Worm (Caenorhabditis elegans) whole organism, young adult: Measurements from ENCODE around the gene fkb-1.
A peak's percentile ranks its signal among the peaks of the same experiment; 100 is the strongest.

ENCODE experiments used
- B0019.2 ChIP-seq: fragments of 200-800 bp; sonication (Bioruptor generic); conservative IDR thresholded peaks from 2 replicates; pipeline ENCODE4 v1.3.6; 2022; ENCODE audit warnings: missing genetic modification reagents, missing genetic modification characterization, missing compliant biosample characterization
- B0261.1 ChIP-seq: sonication (generic microtip); optimal IDR thresholded peaks from 2 replicates; lab custom pipeline; 2016; ENCODE audit warnings: mild to moderate bottlenecking, missing genetic modification characterization, moderate library complexity, missing compliant biosample characterization
- C06A6.2 ChIP-seq: fragments of 200-800 bp; sonication (Bioruptor generic); conservative IDR thresholded peaks from 2 replicates; pipeline ENCODE4 v1.3.6; 2022; ENCODE audit warnings: missing genetic modification characterization, missing compliant biosample characterization
- C17E4.6 ChIP-seq: fragments of 200-800 bp; sonication (Bioruptor generic); IDR thresholded peaks from 2 replicates; pipeline ENCODE4 v1.3.6; 2022; ENCODE audit warnings: missing genetic modification reagents, missing genetic modification characterization, missing compliant biosample characterization
- F55B11.4 ChIP-seq: sonication (generic microtip); optimal IDR thresholded peaks from 2 replicates; lab custom pipeline; 2016; ENCODE audit warnings: missing compliant biosample characterization, missing genetic modification characterization, borderline replicate concordance; ENCODE audit not compliant: insufficient read depth
- K11D2.4 ChIP-seq: fragments of 200-800 bp; sonication (Bioruptor generic); IDR thresholded peaks from 2 replicates; pipeline ENCODE4 v1.3.6; 2022; ENCODE audit warnings: missing genetic modification reagents, missing genetic modification characterization, missing compliant biosample characterization
- Y53G8AR.9 ChIP-seq: fragments of 200-800 bp; sonication (Bioruptor generic); conservative IDR thresholded peaks from 2 replicates; pipeline ENCODE4 v1.3.6; 2022; ENCODE audit warnings: missing genetic modification reagents, missing genetic modification characterization, missing compliant biosample characterization
- Y56A3A.18 ChIP-seq: fragments of 200-800 bp; sonication (Bioruptor generic); IDR thresholded peaks from 2 replicates; pipeline ENCODE4 v1.3.6; 2022; ENCODE audit warnings: missing genetic modification reagents, missing genetic modification characterization, missing compliant biosample characterization
- Y67H2A.10 ChIP-seq: fragments of 200-800 bp; sonication (Bioruptor generic); conservative IDR thresholded peaks from 2 replicates; pipeline ENCODE4 v1.3.6; 2022; ENCODE audit warnings: missing genetic modification reagents, missing genetic modification characterization, missing compliant biosample characterization
- ama-1 ChIP-seq, 3 experiments: fragments of 150-350 bp in 1 of 3; sonication (generic microtip) in 2 of 3; optimal IDR thresholded peaks; 2 replicates each; lab custom pipeline; 2014 to 2018; ENCODE audit warnings: missing biosample characterization in 2 of 3, missing genetic modification characterization in 2 of 3, missing genetic modification reagents in 2 of 3
- atf-7 ChIP-seq: sonication (generic microtip); optimal IDR thresholded peaks from 2 replicates; lab custom pipeline; 2017; ENCODE audit warnings: mild to moderate bottlenecking, missing genetic modification characterization, missing compliant biosample characterization
- ccch-3 ChIP-seq: fragments of 200-800 bp; sonication (Bioruptor generic); optimal IDR thresholded peaks from 2 replicates; lab custom pipeline; 2018; ENCODE audit warnings: mild to moderate bottlenecking, missing genetic modification characterization, missing compliant biosample characterization
- ceh-100 ChIP-seq: fragments of 200-800 bp; sonication (Bioruptor generic); IDR thresholded peaks from 2 replicates; pipeline ENCODE4 v1.3.6; 2022; ENCODE audit warnings: missing genetic modification reagents, missing genetic modification characterization, missing compliant biosample characterization
- ceh-27 ChIP-seq: fragments of 200-800 bp; sonication (Bioruptor generic); optimal IDR thresholded peaks from 2 replicates; lab custom pipeline; 2018; ENCODE audit warnings: mild to moderate bottlenecking, missing genetic modification characterization, moderate library complexity, missing compliant biosample characterization
- ceh-91 ChIP-seq: fragments of 200-800 bp; sonication (Bioruptor generic); IDR thresholded peaks from 2 replicates; pipeline ENCODE4 v1.3.6; 2022; ENCODE audit warnings: missing genetic modification reagents, missing genetic modification characterization, missing compliant biosample characterization
- dox-1 ChIP-seq: fragments of 200-800 bp; sonication (Bioruptor generic); IDR thresholded peaks from 2 replicates; pipeline ENCODE4 v1.3.6; 2022; ENCODE audit warnings: missing genetic modification reagents, missing genetic modification characterization, missing compliant biosample characterization
- egrh-3 ChIP-seq: fragments of 200-800 bp; sonication (Bioruptor generic); IDR thresholded peaks from 2 replicates; pipeline ENCODE4 v1.3.6; 2022; ENCODE audit warnings: missing genetic modification reagents, missing genetic modification characterization, missing compliant biosample characterization
- ets-4 ChIP-seq: fragments of 200-800 bp; sonication (Bioruptor generic); optimal IDR thresholded peaks from 2 replicates; lab custom pipeline; 2018; ENCODE audit warnings: mild to moderate bottlenecking, missing genetic modification characterization, missing compliant biosample characterization
- hmg-1.2 ChIP-seq: fragments of 200-800 bp; sonication (Bioruptor generic); IDR thresholded peaks from 2 replicates; pipeline ENCODE4 v1.3.6; 2022; ENCODE audit warnings: missing genetic modification reagents, missing genetic modification characterization, missing compliant biosample characterization
- hmg-20 ChIP-seq: fragments of 200-800 bp; sonication (Bioruptor generic); IDR thresholded peaks from 2 replicates; pipeline ENCODE4 v1.3.6; 2022; ENCODE audit warnings: missing genetic modification reagents, missing genetic modification characterization, missing compliant biosample characterization
- hsf-1 ChIP-seq: fragments of 200-800 bp; sonication (Bioruptor generic); IDR thresholded peaks from 2 replicates; pipeline ENCODE4 v1.3.6; 2022; ENCODE audit warnings: missing genetic modification reagents, missing genetic modification characterization, missing compliant biosample characterization
- let-526 ChIP-seq: fragments of 200-800 bp; sonication (Bioruptor generic); IDR thresholded peaks from 2 replicates; pipeline ENCODE4 v1.3.6; 2022; ENCODE audit warnings: missing genetic modification reagents, missing genetic modification characterization, missing compliant biosample characterization
- let-607 ChIP-seq, 2 experiments: fragments of 200-800 bp in 1 of 2; sonication (Bioruptor generic) in 1 of 2; sonication (generic microtip) in 1 of 2; optimal IDR thresholded peaks; 2 replicates each; lab custom pipeline; 2016 to 2018; ENCODE audit warnings: mild to moderate bottlenecking in 2 of 2, missing compliant biosample characterization in 2 of 2, missing genetic modification characterization in 2 of 2, moderate library complexity in 2 of 2, missing genotype in 1 of 2
- lin-26 ChIP-seq: fragments of 200-800 bp; sonication (Bioruptor generic); IDR thresholded peaks from 2 replicates; pipeline ENCODE4 v1.3.6; 2022; ENCODE audit warnings: missing genetic modification reagents, missing genetic modification characterization, missing compliant biosample characterization
- lin-40 ChIP-seq: sonication (generic microtip); optimal IDR thresholded peaks from 2 replicates; lab custom pipeline; 2016; ENCODE audit warnings: missing genetic modification characterization, mild to moderate bottlenecking, missing compliant biosample characterization, missing genotype, missing genetic modification reagents
- lir-1 ChIP-seq: fragments of 200-800 bp; sonication (Bioruptor generic); conservative IDR thresholded peaks from 2 replicates; pipeline ENCODE4 v1.3.6; 2022; ENCODE audit warnings: missing genetic modification reagents, missing genetic modification characterization, missing compliant biosample characterization
- madf-10 ChIP-seq: sonication (generic microtip); optimal IDR thresholded peaks from 2 replicates; lab custom pipeline; 2016; ENCODE audit warnings: mild to moderate bottlenecking, missing genetic modification characterization, missing compliant biosample characterization
- madf-3 ChIP-seq: fragments of 200-800 bp; sonication (Bioruptor generic); IDR thresholded peaks from 2 replicates; pipeline ENCODE4 v1.3.6; 2022; ENCODE audit warnings: missing genetic modification reagents, missing genetic modification characterization, missing compliant biosample characterization
- mcd-1 ChIP-seq: fragments of 200-800 bp; sonication (Bioruptor generic); IDR thresholded peaks from 2 replicates; pipeline ENCODE4 v1.3.6; 2022; ENCODE audit warnings: missing genetic modification reagents, missing genetic modification characterization, missing compliant biosample characterization
- mxl-1 ChIP-seq: sonication (generic microtip); optimal IDR thresholded peaks from 2 replicates; lab custom pipeline; 2016; ENCODE audit warnings: missing genetic modification characterization, missing compliant biosample characterization
- nfya-1 ChIP-seq: sonication (generic microtip); optimal IDR thresholded peaks from 2 replicates; lab custom pipeline; 2017; ENCODE audit warnings: antibody characterized with exemption, missing compliant biosample characterization, missing genetic modification characterization, borderline replicate concordance; ENCODE audit not compliant: insufficient read depth
- nfyb-1 ChIP-seq: fragments of 200-800 bp; sonication (Bioruptor generic); IDR thresholded peaks from 2 replicates; pipeline ENCODE4 v1.3.6; 2022; ENCODE audit warnings: missing genetic modification reagents, missing genetic modification characterization, missing compliant biosample characterization
- nhr-120 ChIP-seq: fragments of 200-800 bp; sonication (Bioruptor generic); IDR thresholded peaks from 2 replicates; pipeline ENCODE4 v1.3.6; 2022; ENCODE audit warnings: missing genetic modification characterization, missing compliant biosample characterization
- nhr-179 ChIP-seq: sonication (generic microtip); optimal IDR thresholded peaks from 2 replicates; lab custom pipeline; 2016; ENCODE audit warnings: mild to moderate bottlenecking, missing genetic modification characterization, missing compliant biosample characterization
- nhr-80 ChIP-seq: sonication (generic microtip); optimal IDR thresholded peaks from 2 replicates; lab custom pipeline; 2016; ENCODE audit warnings: missing genetic modification characterization, missing compliant biosample characterization
- pbrm-1 ChIP-seq: fragments of 200-800 bp; sonication (Bioruptor generic); IDR thresholded peaks from 2 replicates; pipeline ENCODE4 v1.3.6; 2022; ENCODE audit warnings: missing genetic modification reagents, missing genetic modification characterization, missing compliant biosample characterization
- repo-1 ChIP-seq: sonication (generic microtip); optimal IDR thresholded peaks from 2 replicates; lab custom pipeline; 2017; ENCODE audit warnings: mild to moderate bottlenecking, missing genetic modification characterization, missing compliant biosample characterization
- rpc-1 ChIP-seq, 2 experiments: fragments of 150-350 bp in 1 of 2; sonication (generic microtip) in 1 of 2; optimal IDR thresholded peaks; 2 replicates each; lab custom pipeline; 2014 to 2018; ENCODE audit warnings: missing biosample characterization in 1 of 2, missing genetic modification characterization in 1 of 2, missing genetic modification reagents in 1 of 2, missing genotype in 1 of 2
- snpc-3.4 ChIP-seq: sonication (generic microtip); optimal IDR thresholded peaks from 2 replicates; lab custom pipeline; 2017; ENCODE audit warnings: missing genetic modification characterization, mild to moderate bottlenecking, missing compliant biosample characterization, antibody characterized with exemption, moderate library complexity, missing genotype, missing genetic modification reagents
- tbp1 ChIP-seq: fragments of 200-800 bp; sonication (Bioruptor generic); optimal IDR thresholded peaks from 2 replicates; lab custom pipeline; 2018; ENCODE audit warnings: mild to moderate bottlenecking, missing genetic modification characterization, missing compliant biosample characterization
- tlf-1 ChIP-seq: fragments of 200-800 bp; sonication (Bioruptor generic); optimal IDR thresholded peaks from 2 replicates; lab custom pipeline; 2018; ENCODE audit warnings: mild to moderate bottlenecking, missing genetic modification characterization, missing compliant biosample characterization
- xnd-1 ChIP-seq: sonication (generic microtip); optimal IDR thresholded peaks from 2 replicates; lab custom pipeline; 2016; ENCODE audit warnings: missing genotype, missing genetic modification reagents, missing genetic modification characterization, missing compliant biosample characterization
- ztf-18 ChIP-seq: sonication (generic microtip); optimal IDR thresholded peaks from 2 replicates; lab custom pipeline; 2016; ENCODE audit warnings: missing genotype, mild to moderate bottlenecking, missing genetic modification characterization, missing compliant biosample characterization
- ztf-22 ChIP-seq: fragments of 200-800 bp; sonication (Bioruptor generic); optimal IDR thresholded peaks from 2 replicates; lab custom pipeline; 2018; ENCODE audit warnings: mild to moderate bottlenecking, missing genetic modification characterization, moderate library complexity, missing compliant biosample characterization
- ztf-28 ChIP-seq: fragments of 200-800 bp; sonication (Bioruptor generic); IDR thresholded peaks from 2 replicates; pipeline ENCODE4 v1.3.6; 2022; ENCODE audit warnings: missing genetic modification reagents, missing genetic modification characterization, missing compliant biosample characterization
- ztf-6 ChIP-seq: fragments of 200-800 bp; sonication (Bioruptor generic); IDR thresholded peaks from 2 replicates; pipeline ENCODE4 v1.3.6; 2022; ENCODE audit warnings: missing genetic modification reagents, missing genetic modification characterization, missing compliant biosample characterization

fkb-1 gene

ce11 chrIV:11026648-11027047 is 9.7 kb upstream of the fkb-1 start:
- TF ChIP-seq hsf-1 (GFP tag; lab: Robert Waterston, UW) (peak; percentile 13; the same call in 1 of the 2 replicates), F55B11.4 (tag; lab: Kevin White, UChicago) (no peak), repo-1 (tag; lab: Kevin White, UChicago) (no peak), ets-4 (peak; percentile 29), ceh-100 (GFP tag; lab: Robert Waterston, UW) (no peak), nhr-120 (no peak), lin-40 (no peak), madf-3 (GFP tag; lab: Robert Waterston, UW) (0 out of 2 replicates have a peak, but pooled peaks have one; percentile 6), nfyb-1 (peak; percentile 74), ceh-27 (GFP tag; lab: Kevin White, UChicago) (peak; percentile 17), C17E4.6 (GFP tag; lab: Robert Waterston, UW) (no peak), ztf-18 (no peak), hmg-1.2 (0 out of 2 replicates have a peak, but pooled peaks have one; percentile 5), B0261.1 (tag; lab: Kevin White, UChicago) (no peak), ztf-28 (GFP tag; lab: Robert Waterston, UW) (no peak), nhr-179 (tag; lab: Kevin White, UChicago) (no peak), lir-1 (GFP tag; lab: Robert Waterston, UW) (no peak)

ce11 chrIV:11027560-11027959 is 8.8 kb upstream of the fkb-1 start:
- peak; percentile 46; the same call in 1 of the 2 replicates for TF ChIP-seq mcd-1 (GFP tag; lab: Robert Waterston, UW)
- TF ChIP-seq let-607 (tag; optimal IDR thresholded peaks at IDR 0.05; lab: Kevin White, UChicago), result peak; percentile 96 to 98
- no peak for TF ChIP-seq B0019.2 (GFP tag; lab: Robert Waterston, UW)
- TF ChIP-seq hmg-20, result no peak
- no peak for TF ChIP-seq pbrm-1 (GFP tag; lab: Robert Waterston, UW)
- TF ChIP-seq atf-7 (tag; lab: Kevin White, UChicago), result peak; percentile 53
- TF ChIP-seq xnd-1 (tag; lab: Kevin White, UChicago), result no peak
- TF ChIP-seq ama-1 (optimal IDR thresholded peaks at IDR 0.05; lab: Kevin White, UChicago), result peak; percentile 45
- TF ChIP-seq ama-1 (GFP tag; optimal IDR thresholded peaks at IDR 0.05; lab: Kevin White, UChicago), result no peak
- no peak for TF ChIP-seq ztf-6 (GFP tag; lab: Robert Waterston, UW)
- peak; percentile 20 for TF ChIP-seq repo-1 (tag; lab: Kevin White, UChicago)
- TF ChIP-seq nhr-179 (tag; lab: Kevin White, UChicago), result no peak
- no peak for TF ChIP-seq C06A6.2 (GFP tag; lab: Robert Waterston, UW)
- TF ChIP-seq ccch-3 (GFP tag; lab: Kevin White, UChicago), result no peak
- peak; percentile 29 for TF ChIP-seq ztf-18
- peak; percentile 88 for TF ChIP-seq nhr-80
- no peak for TF ChIP-seq K11D2.4 (GFP tag; lab: Robert Waterston, UW)
- no peak for TF ChIP-seq mxl-1 (tag; lab: Kevin White, UChicago)
- peak; percentile 81 for TF ChIP-seq ztf-22
- no peak for TF ChIP-seq egrh-3
- 0 out of 2 replicates have a peak, but pooled peaks have one; percentile 21 for TF ChIP-seq Y53G8AR.9 (GFP tag; lab: Robert Waterston, UW)
- no peak for TF ChIP-seq lir-1 (GFP tag; lab: Robert Waterston, UW)
- TF ChIP-seq ceh-91 (GFP tag; lab: Robert Waterston, UW), result no peak
- peak; percentile 90 for TF ChIP-seq hsf-1 (GFP tag; lab: Robert Waterston, UW)
- TF ChIP-seq lin-26 (GFP tag; lab: Robert Waterston, UW), result no peak
- no peak for TF ChIP-seq nfya-1
- TF ChIP-seq dox-1 (GFP tag; lab: Robert Waterston, UW), result peak; percentile 49; the same call in 1 of the 2 replicates
- TF ChIP-seq let-526, result peak; percentile 53; the same call in 1 of the 2 replicates
- TF ChIP-seq madf-10 (tag; lab: Kevin White, UChicago), result peak; percentile 67
- 0 out of 2 replicates have a peak, but pooled peaks have one; percentile 28 for TF ChIP-seq Y56A3A.18 (GFP tag; lab: Robert Waterston, UW)
- TF ChIP-seq tlf-1 (GFP tag; lab: Kevin White, UChicago), result peak; percentile 42
- TF ChIP-seq Y67H2A.10, result no peak
- peak; percentile 5 for TF ChIP-seq rpc-1 (optimal IDR thresholded peaks at IDR 0.05; lab: Kevin White, UChicago)
- no peak for TF ChIP-seq rpc-1 (tag; optimal IDR thresholded peaks at IDR 0.05; lab: Kevin White, UChicago)
- no peak for TF ChIP-seq snpc-3.4 (tag; lab: Kevin White, UChicago)
- peak; percentile 49 for TF ChIP-seq tbp1 (GFP tag; lab: Kevin White, UChicago)
